Fruit fly (Drosophila melanogaster) whole organism, embryonic: Measurements from ENCODE around the gene Ugt37A3.
A peak's percentile ranks its signal among the peaks of the same experiment; 100 is the strongest.

Source experiments
- Adf1 ChIP-seq: fragments of 200-800 bp; sonication (Bioruptor generic); IDR thresholded peaks from 2 replicates; pipeline ENCODE4 v1.3.6; 2022; ENCODE audit warnings: missing biosample characterization, missing genetic modification characterization
- BtbVII ChIP-seq: fragments of 200-800 bp; sonication (Bioruptor generic); optimal IDR thresholded peaks from 3 replicates; lab custom pipeline; 2017; ENCODE audit warnings: missing biosample characterization, mild to moderate bottlenecking, missing genetic modification characterization
- CG1024 ChIP-seq: fragments of 200-800 bp; sonication (Bioruptor generic); IDR thresholded peaks from 2 replicates; pipeline ENCODE4 v1.3.6; 2022; ENCODE audit warnings: missing biosample characterization, missing genetic modification characterization
- CG11247 ChIP-seq: fragments of 200-800 bp; sonication (Bioruptor generic); IDR thresholded peaks from 2 replicates; pipeline ENCODE4 v1.3.6; 2022; ENCODE audit warnings: missing biosample characterization, missing genetic modification characterization
- CG11560 ChIP-seq: fragments of 200-800 bp; sonication (Bioruptor generic); IDR thresholded peaks from 3 replicates; pipeline ENCODE4 v1.3.6; 2022; ENCODE audit warnings: missing biosample characterization, missing genetic modification characterization
- CG12391 ChIP-seq: fragments of 200-800 bp; sonication (Bioruptor generic); optimal IDR thresholded peaks from 3 replicates; lab custom pipeline; 2018; ENCODE audit warnings: missing biosample characterization, mild to moderate bottlenecking, missing genetic modification characterization, moderate library complexity
- CG13624 ChIP-seq: fragments of 200-800 bp; sonication (Bioruptor generic); optimal IDR thresholded peaks from 2 replicates; lab custom pipeline; 2016; ENCODE audit warnings: missing biosample characterization, missing genetic modification characterization
- CG15479 ChIP-seq: fragments of 200-800 bp; sonication (Bioruptor generic); optimal IDR thresholded peaks from 3 replicates; lab custom pipeline; 2019; ENCODE audit warnings: missing biosample characterization, mild to moderate bottlenecking, missing genetic modification characterization, moderate library complexity
- CG15601 ChIP-seq: fragments of 200-800 bp; sonication (Bioruptor generic); optimal IDR thresholded peaks from 3 replicates; lab custom pipeline; 2019; ENCODE audit warnings: missing biosample characterization, mild to moderate bottlenecking, missing genetic modification characterization, moderate library complexity
- CG2875 ChIP-seq: fragments of 200-800 bp; sonication (Bioruptor generic); optimal IDR thresholded peaks from 2 replicates; lab custom pipeline; 2017; ENCODE audit warnings: missing biosample characterization, mild to moderate bottlenecking, missing genetic modification characterization, missing genetic modification reagents
- CG32767 ChIP-seq: fragments of 200-800 bp; sonication (Bioruptor generic); IDR thresholded peaks from 2 replicates; pipeline ENCODE4 v1.3.6; 2022; ENCODE audit warnings: missing biosample characterization, missing genetic modification characterization
- CG33557 ChIP-seq: fragments of 200-800 bp; sonication (Bioruptor generic); optimal IDR thresholded peaks from 2 replicates; lab custom pipeline; 2019; ENCODE audit warnings: missing biosample characterization, mild to moderate bottlenecking, missing genetic modification characterization, moderate library complexity
- CG6272 ChIP-seq: fragments of 200-800 bp; sonication (Bioruptor generic); IDR thresholded peaks from 2 replicates; pipeline ENCODE4 v1.3.6; 2022; ENCODE audit warnings: missing biosample characterization, missing genetic modification characterization
- CG6791 ChIP-seq: fragments of 200-800 bp; sonication (Bioruptor generic); IDR thresholded peaks from 3 replicates; pipeline ENCODE4 v1.3.6; 2022; ENCODE audit warnings: missing biosample characterization, missing genetic modification characterization; ENCODE audit not compliant: partially characterized antibody
- CG6813 ChIP-seq: fragments of 200-800 bp; sonication (Bioruptor generic); optimal IDR thresholded peaks from 2 replicates; lab custom pipeline; 2017; ENCODE audit warnings: missing biosample characterization, missing genetic modification characterization, mild to moderate bottlenecking, moderate library complexity, missing genetic modification reagents
- CG7372 ChIP-seq: fragments of 200-800 bp; sonication (Bioruptor generic); IDR thresholded peaks from 2 replicates; pipeline ENCODE4 v1.3.6; 2022; ENCODE audit warnings: missing biosample characterization, missing genetic modification characterization
- CG7839 ChIP-seq: fragments of 200-800 bp; sonication (Bioruptor generic); optimal IDR thresholded peaks from 3 replicates; lab custom pipeline; 2018; ENCODE audit warnings: missing biosample characterization, mild to moderate bottlenecking, missing genetic modification characterization, moderate library complexity
- CG9437 ChIP-seq: fragments of 200-800 bp; sonication (Bioruptor generic); optimal IDR thresholded peaks from 2 replicates; lab custom pipeline; 2018; ENCODE audit warnings: missing biosample characterization, mild to moderate bottlenecking, missing genetic modification characterization
- CG9727 ChIP-seq: fragments of 200-800 bp; sonication (Bioruptor generic); optimal IDR thresholded peaks from 3 replicates; lab custom pipeline; 2017; ENCODE audit warnings: missing biosample characterization, mild to moderate bottlenecking, missing genetic modification characterization
- Dad ChIP-seq: fragments of 200-800 bp; sonication (Bioruptor generic); optimal IDR thresholded peaks from 3 replicates; lab custom pipeline; 2016; ENCODE audit warnings: missing biosample characterization, missing genetic modification characterization
- Deaf1 ChIP-seq: fragments of 200-800 bp; optimal IDR thresholded peaks from 3 replicates; lab custom pipeline; 2019; ENCODE audit warnings: missing biosample characterization, mild to moderate bottlenecking, missing genetic modification characterization, moderate library complexity
- E2f2 ChIP-seq: fragments of 200-800 bp; sonication (Bioruptor generic); IDR thresholded peaks from 2 replicates; pipeline ENCODE4 v1.3.6; 2022; ENCODE audit warnings: missing biosample characterization, missing genetic modification characterization
- ERR ChIP-seq: fragments of 200-800 bp; sonication (Bioruptor generic); optimal IDR thresholded peaks from 2 replicates; lab custom pipeline; 2016; ENCODE audit warnings: missing biosample characterization, missing genetic modification characterization
- Ets65A ChIP-seq: fragments of 200-800 bp; sonication (Bioruptor generic); peaks from one replicate; lab custom pipeline; 2016; ENCODE audit warnings: missing biosample characterization, missing genetic modification characterization
- Med ChIP-seq: fragments of 200-800 bp; sonication (Bioruptor generic); peaks from one replicate; lab custom pipeline; 2016; ENCODE audit warnings: missing biosample characterization, missing genetic modification characterization, mild to moderate bottlenecking, inconsistent platforms, moderate library complexity
- Six4 ChIP-seq: fragments of 200-800 bp; sonication (Bioruptor generic); optimal IDR thresholded peaks from 2 replicates; lab custom pipeline; 2016; ENCODE audit warnings: missing biosample characterization, missing genetic modification characterization
- Sox100B ChIP-seq: fragments of 200-800 bp; sonication (Bioruptor generic); optimal IDR thresholded peaks from 3 replicates; lab custom pipeline; 2018; ENCODE audit warnings: missing biosample characterization, mild to moderate bottlenecking, missing genetic modification characterization
- Ssrp ChIP-seq: fragments of 200-800 bp; sonication (Bioruptor generic); optimal IDR thresholded peaks from 2 replicates; lab custom pipeline; 2018; ENCODE audit warnings: missing biosample characterization, mild to moderate bottlenecking, missing genetic modification characterization, moderate library complexity
- TFAM ChIP-seq: fragments of 200-800 bp; sonication (Bioruptor generic); optimal IDR thresholded peaks from 2 replicates; lab custom pipeline; 2017; ENCODE audit warnings: missing biosample characterization, missing genetic modification characterization, inconsistent platforms
- ap ChIP-seq: fragments of 200-800 bp; sonication (Bioruptor generic); IDR thresholded peaks from 2 replicates; pipeline ENCODE4 v1.3.6; 2022; ENCODE audit warnings: missing biosample characterization, missing genetic modification characterization
- bsh ChIP-seq, 2 experiments: fragments of 200-800 bp; sonication (Bioruptor generic); optimal IDR thresholded peaks; 2 replicates each; lab custom pipeline; 2017 to 2018; ENCODE audit warnings: mild to moderate bottlenecking in 2 of 2, missing biosample characterization in 2 of 2, missing genetic modification characterization in 2 of 2, moderate library complexity in 1 of 2
- btn ChIP-seq: fragments of 200-800 bp; sonication (Bioruptor generic); optimal IDR thresholded peaks from 2 replicates; lab custom pipeline; 2016; ENCODE audit warnings: missing biosample characterization, missing genetic modification characterization
- cad ChIP-seq: fragments of >200 bp; optimal IDR thresholded peaks from 2 replicates; lab custom pipeline; 2017; ENCODE audit warnings: missing biosample characterization, missing genetic modification characterization
- chif ChIP-seq, 2 experiments: fragments of 200-800 bp; sonication (Bioruptor generic); optimal IDR thresholded peaks; 3 replicates each; lab custom pipeline; 2016; ENCODE audit warnings: missing biosample characterization in 2 of 2, missing genetic modification characterization in 2 of 2
- crp ChIP-seq, 2 experiments: fragments of 200-800 bp; sonication (Bioruptor generic); optimal IDR thresholded peaks; 2 replicates in 1 of 2; 3 replicates in 1 of 2; lab custom pipeline; 2017; ENCODE audit warnings: missing biosample characterization in 2 of 2, missing genetic modification characterization in 2 of 2, mild to moderate bottlenecking in 1 of 2, moderate library complexity in 1 of 2
- kah ChIP-seq: fragments of 200-800 bp; sonication (Bioruptor generic); optimal IDR thresholded peaks from 2 replicates; lab custom pipeline; 2018; ENCODE audit warnings: missing biosample characterization, mild to moderate bottlenecking, missing genetic modification characterization
- lab ChIP-seq: fragments of 200-800 bp; sonication (Bioruptor generic); optimal IDR thresholded peaks from 3 replicates; lab custom pipeline; 2017; ENCODE audit warnings: missing biosample characterization, missing genetic modification characterization, mild to moderate bottlenecking, moderate library complexity, missing genetic modification reagents
- lmd ChIP-seq: fragments of 200-800 bp; sonication (Bioruptor generic); IDR thresholded peaks from 2 replicates; pipeline ENCODE4 v1.3.6; 2022; ENCODE audit warnings: missing biosample characterization, missing genetic modification characterization
- p53 ChIP-seq: fragments of 200-800 bp; sonication (Bioruptor generic); optimal IDR thresholded peaks from 2 replicates; lab custom pipeline; 2016; ENCODE audit warnings: missing biosample characterization, missing genetic modification characterization
- pan ChIP-seq, 4 experiments: fragments of >200 bp in 3 of 4; fragments of 200-800 bp in 1 of 4; sonication (Bioruptor generic) in 1 of 4; optimal IDR thresholded peaks in 3 of 4; IDR thresholded peaks in 1 of 4; 2 replicates each; pipeline versions ENCODE4 v1.3.6 to Lab custom; 2017 to 2022; ENCODE audit warnings: missing biosample characterization in 2 of 4, missing genetic modification characterization in 2 of 4, mixed read lengths in 1 of 4
- pum ChIP-seq: fragments of 200-800 bp; sonication (Bioruptor generic); optimal IDR thresholded peaks from 2 replicates; lab custom pipeline; 2016; ENCODE audit warnings: missing biosample characterization, missing genetic modification characterization
- ro ChIP-seq: fragments of 200-800 bp; sonication (Bioruptor generic); IDR thresholded peaks from 2 replicates; pipeline ENCODE4 v1.3.6; 2022; ENCODE audit warnings: missing biosample characterization, missing genetic modification characterization
- trem ChIP-seq: fragments of 200-800 bp; optimal IDR thresholded peaks from 3 replicates; lab custom pipeline; 2019; ENCODE audit warnings: missing biosample characterization, mild to moderate bottlenecking, missing genetic modification characterization, moderate library complexity
- trh ChIP-seq: fragments of 200-800 bp; sonication (Bioruptor generic); optimal IDR thresholded peaks from 2 replicates; lab custom pipeline; 2016; ENCODE audit warnings: missing biosample characterization, missing genetic modification characterization
- twi ChIP-seq: fragments of 200-800 bp; optimal IDR thresholded peaks from 2 replicates; lab custom pipeline; 2019; ENCODE audit warnings: missing biosample characterization, mild to moderate bottlenecking, missing genetic modification characterization, moderate library complexity
- vnd ChIP-seq: fragments of 200-800 bp; sonication (Bioruptor generic); IDR thresholded peaks from 3 replicates; pipeline ENCODE4 v1.3.6; 2022; ENCODE audit warnings: missing biosample characterization, missing genetic modification characterization; ENCODE audit not compliant: partially characterized antibody
- wor ChIP-seq: fragments of 200-800 bp; sonication (Bioruptor generic); IDR thresholded peaks from 2 replicates; pipeline ENCODE4 v1.3.6; 2022; ENCODE audit warnings: missing biosample characterization, missing genetic modification characterization
- yki ChIP-seq: fragments of >200 bp; optimal IDR thresholded peaks from 3 replicates; lab custom pipeline; 2018

Gene Ugt37A3

DNA sequence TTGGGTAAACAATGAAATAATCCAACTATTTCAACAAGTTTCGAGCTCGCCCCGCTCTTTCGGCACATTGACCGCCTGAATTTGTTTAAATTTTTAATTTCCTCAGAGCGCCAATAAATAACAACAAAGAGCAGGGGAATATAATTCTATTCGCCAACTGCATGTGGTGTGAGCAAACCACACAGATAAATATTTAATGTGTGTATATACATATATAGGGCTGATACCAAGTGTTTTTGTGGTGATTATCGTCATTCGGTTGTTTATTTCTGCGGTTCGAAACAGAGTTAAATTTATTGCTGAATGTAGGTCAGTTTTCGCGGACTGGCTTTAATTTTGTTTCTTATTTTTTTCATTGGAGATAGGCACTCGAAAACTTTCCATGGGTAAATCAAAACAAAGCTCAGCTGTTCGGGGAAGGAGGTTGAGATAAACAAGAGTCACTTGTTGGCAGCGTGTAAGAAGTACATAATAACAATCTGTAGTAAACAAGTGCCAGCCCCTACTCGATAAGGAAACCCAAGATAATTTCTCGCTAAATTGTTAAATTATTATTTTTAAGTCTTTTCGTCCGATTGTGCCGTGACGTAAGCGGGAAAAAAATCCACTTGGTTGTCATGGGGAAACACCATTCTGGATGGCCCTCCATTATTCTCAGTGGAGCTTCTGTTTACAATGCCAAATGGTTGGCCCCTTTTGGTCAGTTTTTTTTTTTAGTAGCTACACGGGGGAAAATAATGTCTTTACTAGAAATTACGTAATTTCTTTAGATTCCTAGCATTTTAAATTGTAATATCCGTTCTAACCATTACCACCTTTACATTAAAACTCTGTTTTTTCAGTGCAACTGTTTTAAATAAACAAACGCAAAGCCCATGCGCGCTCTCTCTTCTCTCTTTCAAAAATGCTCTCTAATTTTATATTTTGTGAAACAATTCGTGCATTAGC, 25.6 kb downstream of the Ugt37A3 start (continued):
- TF ChIP-seq Med (GFP tag; lab: Kevin White, UChicago) (peak; percentile 86), btn (peak; percentile 10), ro (GFP tag; lab: Robert Waterston, UW) (0 out of 2 replicates have a peak, but pooled peaks have one; percentile 12), Six4 (peak; percentile 25), CG33557 (no peak), yki (lab: Kevin White, UChicago) (no peak), CG15479 (GFP tag; lab: Kevin White, UChicago) (no peak), lab (GFP tag; lab: Kevin White, UChicago) (peak; percentile 81), CG6272 (GFP tag; lab: Robert Waterston, UW) (peak; percentile 42), CG15601 (no peak), lmd (peak; percentile 50), CG32767 (GFP tag; lab: Robert Waterston, UW) (0 out of 2 replicates have a peak, but pooled peaks have one; percentile 29), CG6791 (no peak), CG7372 (GFP tag; lab: Robert Waterston, UW) (peak; percentile 26; the same call in 1 of the 2 replicates), trh (GFP tag; lab: Kevin White, UChicago) (no peak), wor (no peak), p53 (no peak), Adf1 (GFP tag; lab: Robert Waterston, UW) (peak; percentile 24; the same call in 1 of the 2 replicates), CG6813 (peak; percentile 50), CG11247 (GFP tag; lab: Robert Waterston, UW) (0 out of 2 replicates have a peak, but pooled peaks have one; percentile 10), crp (GFP tag; optimal IDR thresholded peaks at IDR 0.05; lab: Kevin White, UChicago) (peak in 1 of 2 experiments; percentile 11), Ssrp (tag; lab: Kevin White, UChicago) (no peak), CG11560 (tag; lab: Robert Waterston, UW) (no peak), Ets65A (GFP tag; lab: Kevin White, UChicago) (peak; percentile 66), CG2875 (GFP tag; lab: Kevin White, UChicago) (peak; percentile 27), CG9437 (GFP tag; lab: Kevin White, UChicago) (peak; percentile 42), pan (optimal IDR thresholded peaks at IDR 0.05; lab: Kevin White, UChicago) (no peak), pan (GFP tag; optimal IDR thresholded peaks at IDR 0.05 in 1 of 2, IDR thresholded peaks at IDR 0.05 in 1 of 2) (peak in 1 of 2 experiments; percentile 59), cad (GFP tag; lab: Kevin White, UChicago) (no peak), CG1024 (GFP tag; lab: Robert Waterston, UW) (no peak), TFAM (GFP tag; lab: Kevin White, UChicago) (no peak), E2f2 (peak; percentile 23; the same call in 1 of the 2 replicates), kah (GFP tag; lab: Kevin White, UChicago) (no peak), BtbVII (GFP tag; lab: Kevin White, UChicago) (no peak), bsh (GFP tag; optimal IDR thresholded peaks at IDR 0.05; lab: Kevin White, UChicago) (peak in 1 of 2 experiments; percentile 45), ap (GFP tag; lab: Robert Waterston, UW) (0 out of 2 replicates have a peak, but pooled peaks have one; percentile 23), Deaf1 (tag; lab: Kevin White, UChicago) (no peak), chif (GFP tag; optimal IDR thresholded peaks at IDR 0.05; lab: Kevin White, UChicago) (peak; percentile 21 to 41), pum (GFP tag; lab: Kevin White, UChicago) (no peak), twi (tag; lab: Kevin White, UChicago) (no peak), CG13624 (GFP tag; lab: Kevin White, UChicago) (peak; percentile 49), CG7839 (tag; lab: Kevin White, UChicago) (peak; percentile 61), ERR (GFP tag; lab: Kevin White, UChicago) (no peak), CG9727 (GFP tag; lab: Kevin White, UChicago) (peak; percentile 35), Dad (GFP tag; lab: Kevin White, UChicago) (peak; percentile 9), Sox100B (GFP tag; lab: Kevin White, UChicago) (peak; percentile 55), CG12391 (tag; lab: Kevin White, UChicago) (peak; percentile 59), vnd (GFP tag; lab: Robert Waterston, UW) (no peak), trem (tag; lab: Kevin White, UChicago) (no peak)
